Fruit fly (Drosophila melanogaster) whole organism, wandering third instar larva: ENCODE data around the gene CG1979.

Experiments
- Abd-B ChIP-seq: fragments of >200 bp; optimal IDR thresholded peaks from 2 replicates; lab custom pipeline; 2017; ENCODE audit warnings: missing biosample characterization, missing genetic modification characterization
- CG32264 ChIP-seq: fragments of 200-800 bp; sonication (Bioruptor generic); optimal IDR thresholded peaks from 2 replicates; lab custom pipeline; 2016; ENCODE audit warnings: missing biosample characterization, missing genetic modification characterization
- CG9705 ChIP-seq: fragments of 200-800 bp; sonication (Bioruptor generic); optimal IDR thresholded peaks from 2 replicates; lab custom pipeline; 2018; ENCODE audit warnings: missing biosample characterization, mild to moderate bottlenecking, missing genetic modification characterization
- CrebA ChIP-seq: fragments of 200-800 bp; sonication (Bioruptor generic); optimal IDR thresholded peaks from 2 replicates; lab custom pipeline; 2016; ENCODE audit warnings: missing biosample characterization, mild to moderate bottlenecking, missing genetic modification characterization, borderline replicate concordance
- Dfd ChIP-seq: fragments of >200 bp; optimal IDR thresholded peaks from 2 replicates; lab custom pipeline; 2017; ENCODE audit warnings: missing biosample characterization, missing genetic modification characterization
- Dif ChIP-seq: fragments of 200-275, 200-300 bp; sonication (Bioruptor generic); optimal IDR thresholded peaks from 2 replicates; lab custom pipeline; 2018; ENCODE audit warnings: missing biosample characterization, missing genetic modification characterization; ENCODE audit not compliant: partially characterized antibody
- GATAd ChIP-seq: sonication (Bioruptor generic); optimal IDR thresholded peaks from 2 replicates; lab custom pipeline; 2016; ENCODE audit warnings: missing biosample characterization, missing genetic modification characterization
- HLH106 ChIP-seq: fragments of 200-800 bp; optimal IDR thresholded peaks from 3 replicates; lab custom pipeline; 2019; ENCODE audit warnings: missing biosample characterization, mild to moderate bottlenecking, missing genetic modification characterization, moderate library complexity
- Hnf4 ChIP-seq: fragments of 200-800 bp; sonication (Bioruptor generic); optimal IDR thresholded peaks from 2 replicates; lab custom pipeline; 2016; ENCODE audit warnings: missing biosample characterization, mild to moderate bottlenecking, missing genetic modification characterization
- Hr78 ChIP-seq: fragments of >200 bp; optimal IDR thresholded peaks from 2 replicates; lab custom pipeline; 2017; ENCODE audit warnings: missing biosample characterization, missing genetic modification characterization
- Hr83 ChIP-seq: fragments of 200-300 bp; sonication (Bioruptor generic); optimal IDR thresholded peaks from 2 replicates; lab custom pipeline; 2016; ENCODE audit warnings: missing biosample characterization, mild to moderate bottlenecking, missing genetic modification characterization, moderate library complexity; ENCODE audit not compliant: poor library complexity, severe bottlenecking
- Jra ChIP-seq: sonication (Bioruptor generic); optimal IDR thresholded peaks from 2 replicates; lab custom pipeline; 2016; ENCODE audit warnings: missing biosample characterization, missing genetic modification characterization
- Mio ChIP-seq: sonication (Bioruptor generic); optimal IDR thresholded peaks from 2 replicates; lab custom pipeline; 2016; ENCODE audit warnings: missing biosample characterization, missing genetic modification characterization
- Myc ChIP-seq: fragments of >200 bp; optimal IDR thresholded peaks from 2 replicates; lab custom pipeline; 2017
- N ChIP-seq: fragments of >200 bp; optimal IDR thresholded peaks from 2 replicates; lab custom pipeline; 2018; ENCODE audit warnings: missing biosample characterization, missing external identifiers, missing genetic modification characterization
- OdsH ChIP-seq: fragments of 200-800 bp; sonication (Bioruptor generic); optimal IDR thresholded peaks from 2 replicates; lab custom pipeline; 2016; ENCODE audit warnings: missing biosample characterization, mild to moderate bottlenecking, missing genetic modification characterization
- Rel ChIP-seq, 2 experiments: fragments of 200-800 bp; sonication (Bioruptor generic) in 1 of 2; optimal IDR thresholded peaks; 2 replicates in 1 of 2; 3 replicates in 1 of 2; lab custom pipeline; 2016 to 2019; ENCODE audit warnings: mild to moderate bottlenecking in 2 of 2, missing biosample characterization in 2 of 2, missing genetic modification characterization in 2 of 2, moderate library complexity in 1 of 2
- Sp1 ChIP-seq: fragments of 200-800 bp; sonication (Bioruptor generic); optimal IDR thresholded peaks from 3 replicates; lab custom pipeline; 2019; ENCODE audit warnings: missing biosample characterization, mild to moderate bottlenecking, missing genetic modification characterization, moderate library complexity
- Vsx2 ChIP-seq: fragments of 200-300, 225-300 bp; sonication (Bioruptor generic); optimal IDR thresholded peaks from 2 replicates; lab custom pipeline; 2018; ENCODE audit warnings: missing biosample characterization, missing genetic modification characterization; ENCODE audit not compliant: partially characterized antibody
- br ChIP-seq: fragments of 200-800 bp; sonication (Bioruptor generic); optimal IDR thresholded peaks from 2 replicates; lab custom pipeline; 2016; ENCODE audit warnings: missing biosample characterization, missing genetic modification characterization
- brk ChIP-seq: fragments of 200-800 bp; sonication (Bioruptor generic); optimal IDR thresholded peaks from 2 replicates; lab custom pipeline; 2016; ENCODE audit warnings: missing biosample characterization, mild to moderate bottlenecking, missing genetic modification characterization
- dl ChIP-seq, 2 experiments: fragments of 175-275, 200-275 bp in 1 of 2; fragments of 200-275 bp in 1 of 2; sonication (Bioruptor generic); optimal IDR thresholded peaks; lab custom pipeline; 2018; ENCODE audit warnings: mild to moderate bottlenecking in 2 of 2, missing biosample characterization in 2 of 2, missing genetic modification characterization in 2 of 2, moderate library complexity in 2 of 2; ENCODE audit not compliant: partially characterized antibody in 2 of 2, insufficient read depth in 1 of 2
- dmrt93B ChIP-seq: fragments of 200-800 bp; sonication (Bioruptor generic); optimal IDR thresholded peaks from 2 replicates; lab custom pipeline; 2018; ENCODE audit warnings: missing biosample characterization, mild to moderate bottlenecking, missing genetic modification characterization
- dsf ChIP-seq: sonication (Bioruptor generic); optimal IDR thresholded peaks from 2 replicates; lab custom pipeline; 2016; ENCODE audit warnings: missing biosample characterization, missing genetic modification characterization, borderline replicate concordance
- ey ChIP-seq: fragments of 200-800 bp; sonication (Bioruptor generic); optimal IDR thresholded peaks from 2 replicates; lab custom pipeline; 2016; ENCODE audit warnings: missing biosample characterization, missing genetic modification characterization
- foxo ChIP-seq, 2 experiments: fragments of 200-800 bp; sonication (Bioruptor generic); optimal IDR thresholded peaks; 2 replicates in 1 of 2; 3 replicates in 1 of 2; lab custom pipeline; 2016 to 2017; ENCODE audit warnings: missing biosample characterization in 2 of 2, missing genetic modification characterization in 2 of 2
- fru ChIP-seq: fragments of 200-800 bp; sonication (Bioruptor generic); optimal IDR thresholded peaks from 3 replicates; lab custom pipeline; 2016; ENCODE audit warnings: missing biosample characterization, mild to moderate bottlenecking, missing genetic modification characterization
- h ChIP-seq: fragments of 200-800 bp; sonication (Bioruptor generic); optimal IDR thresholded peaks from 3 replicates; lab custom pipeline; 2016; ENCODE audit warnings: missing biosample characterization, mild to moderate bottlenecking, missing genetic modification characterization
- jim ChIP-seq: fragments of 175-275, 200-325 bp; sonication (Bioruptor generic); optimal IDR thresholded peaks from 2 replicates; lab custom pipeline; 2016; ENCODE audit warnings: missing biosample characterization, mild to moderate bottlenecking, missing genetic modification characterization
- lola ChIP-seq: fragments of >200 bp; optimal IDR thresholded peaks from 2 replicates; lab custom pipeline; 2017; ENCODE audit warnings: missing biosample characterization, missing genetic modification characterization
- pan ChIP-seq: fragments of >200 bp; optimal IDR thresholded peaks from 2 replicates; lab custom pipeline; 2017
- psq ChIP-seq: fragments of 200-800 bp; sonication (Bioruptor generic); optimal IDR thresholded peaks from 3 replicates; lab custom pipeline; 2017; ENCODE audit warnings: missing biosample characterization, mild to moderate bottlenecking, missing genetic modification characterization, moderate library complexity
- rgr ChIP-seq: fragments of 200-800 bp; sonication (Bioruptor generic); optimal IDR thresholded peaks from 3 replicates; lab custom pipeline; 2016; ENCODE audit warnings: missing biosample characterization, mild to moderate bottlenecking, missing genetic modification characterization
- sage ChIP-seq: fragments of 200-800 bp; sonication (Bioruptor generic); optimal IDR thresholded peaks from 2 replicates; lab custom pipeline; 2016; ENCODE audit warnings: missing biosample characterization, mild to moderate bottlenecking, missing genetic modification characterization
- sv ChIP-seq: fragments of 200-800 bp; sonication (Bioruptor generic); optimal IDR thresholded peaks from 3 replicates; lab custom pipeline; 2016; ENCODE audit warnings: missing biosample characterization, missing genetic modification characterization
- tai ChIP-seq: sonication (Bioruptor generic); optimal IDR thresholded peaks from 2 replicates; lab custom pipeline; 2016; ENCODE audit warnings: missing biosample characterization, missing genetic modification characterization
- usp ChIP-seq: fragments of >200 bp; optimal IDR thresholded peaks from 2 replicates; lab custom pipeline; 2017; ENCODE audit warnings: missing biosample characterization, missing genetic modification characterization
- woc ChIP-seq: sonication (Bioruptor generic); optimal IDR thresholded peaks from 2 replicates; lab custom pipeline; 2016; ENCODE audit warnings: missing biosample characterization, mild to moderate bottlenecking, missing genetic modification characterization

Gene CG1979

dm6 chr3R:7054286-7054685 is at the start of gene CG1979:
CG1979 (plus strand) TSS chr3R:7054586.
- TF ChIP-seq jim (GFP tag; lab: Kevin White, UChicago) (no peak), h (no peak), GATAd (no peak), foxo (GFP tag; optimal IDR thresholded peaks at IDR 0.05; lab: Kevin White, UChicago) (no peak), N (no peak), Abd-B (GFP tag; lab: Kevin White, UChicago) (no peak), pan (no peak), lola (GFP tag; lab: Kevin White, UChicago) (no peak), usp (GFP tag; lab: Kevin White, UChicago) (no peak), sv (no peak), sage (GFP tag; lab: Kevin White, UChicago) (no peak), CG32264 (no peak), rgr (GFP tag; lab: Kevin White, UChicago) (no peak), brk (no peak), Mio (no peak), Sp1 (GFP tag; lab: Kevin White, UChicago) (no peak)

DNA sequence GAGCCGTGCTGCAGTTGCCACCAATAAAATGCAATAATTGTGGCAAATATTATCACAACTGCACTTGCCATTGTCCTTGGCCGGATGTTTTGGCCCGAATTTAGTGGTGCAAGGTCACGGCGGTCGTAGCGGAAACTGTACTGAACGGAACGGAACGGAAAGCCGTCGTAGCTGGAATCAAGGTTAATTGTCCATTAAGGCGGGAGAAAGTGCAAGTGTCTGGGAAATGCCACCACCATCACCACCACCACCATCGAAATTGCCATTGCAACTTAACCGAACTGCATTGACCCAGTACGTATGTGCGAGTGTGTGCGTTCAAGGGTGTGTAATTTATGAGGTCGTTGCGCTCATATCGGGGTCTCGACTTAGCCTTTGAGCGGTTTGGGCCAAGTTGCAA is 47.5 kb upstream of the CG1979 start:
- TF ChIP-seq N (no peak), Hr83 (no peak), h (no peak), usp (GFP tag; lab: Kevin White, UChicago) (no peak), CG32264 (no peak), lola (GFP tag; lab: Kevin White, UChicago) (no peak), Hr78 (GFP tag; lab: Kevin White, UChicago) (no peak), dsf (GFP tag; lab: Kevin White, UChicago) (no peak), Vsx2 (GFP tag; lab: Kevin White, UChicago) (no peak), Dfd (no peak), woc (no peak), Sp1 (GFP tag; lab: Kevin White, UChicago) (no peak), brk (no peak), Hnf4 (GFP tag; lab: Kevin White, UChicago) (no peak), Dif (no peak), dl (GFP tag; optimal IDR thresholded peaks at IDR 0.05; lab: Kevin White, UChicago; ENCODE audit: insufficient read depth in 1 of 2, partially characterized antibody in 2 of 2) (no peak), psq (no peak), br (GFP tag; lab: Kevin White, UChicago) (no peak), pan (no peak)

DNA sequence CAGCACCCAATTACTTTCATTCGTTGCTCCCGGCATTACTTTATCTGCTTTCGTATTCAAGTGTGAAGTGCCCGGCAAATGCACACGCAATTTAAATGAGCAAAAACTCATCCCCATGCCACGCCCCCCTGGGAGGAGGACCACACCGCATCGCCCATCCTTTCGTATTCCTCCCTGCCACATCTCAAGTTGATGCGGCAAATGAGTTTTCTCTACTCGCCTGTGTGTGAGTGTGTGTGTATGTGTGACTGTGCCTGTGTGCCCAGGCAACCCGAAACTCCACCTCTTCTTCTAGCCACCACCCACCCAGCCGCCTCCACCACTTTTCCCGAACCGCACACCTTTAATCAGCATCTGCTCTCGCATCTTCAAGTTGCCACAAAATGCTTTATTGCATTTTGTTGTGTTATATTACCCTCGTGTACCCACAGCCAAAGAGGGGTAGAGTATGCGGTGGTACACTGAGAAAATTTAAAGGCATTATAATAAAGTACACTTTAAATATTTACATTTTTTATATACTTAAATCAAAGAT is 43.3 kb upstream of the CG1979 start:
- TF ChIP-seq lola (GFP tag; lab: Kevin White, UChicago), result no peak
- no peak for TF ChIP-seq Jra (GFP tag; lab: Kevin White, UChicago)
- no peak for TF ChIP-seq h
- TF ChIP-seq Hr78 (GFP tag; lab: Kevin White, UChicago), result no peak
- TF ChIP-seq ey (GFP tag; lab: Kevin White, UChicago), result no peak
- no peak for TF ChIP-seq Vsx2 (GFP tag; lab: Kevin White, UChicago)
- no peak for TF ChIP-seq brk
- no peak for TF ChIP-seq br (GFP tag; lab: Kevin White, UChicago)
- no peak for TF ChIP-seq sage (GFP tag; lab: Kevin White, UChicago)
- no peak for TF ChIP-seq Abd-B (GFP tag; lab: Kevin White, UChicago)
- no peak for TF ChIP-seq usp (GFP tag; lab: Kevin White, UChicago)
- TF ChIP-seq jim (GFP tag; lab: Kevin White, UChicago), result no peak
- no peak for TF ChIP-seq Hnf4 (GFP tag; lab: Kevin White, UChicago)
- TF ChIP-seq psq, result no peak
- TF ChIP-seq sv, result no peak
- TF ChIP-seq, all 38 proteins: peak for 0

dm6 chr3R:7024574-7024973 is 29.8 kb upstream of the CG1979 start:
- TF ChIP-seq rgr (GFP tag; lab: Kevin White, UChicago), result peak; percentile 79
- TF ChIP-seq sv, result no peak
- TF ChIP-seq brk, result peak; percentile 44
- no peak for TF ChIP-seq usp (GFP tag; lab: Kevin White, UChicago)
- TF ChIP-seq Mio, result no peak
- no peak for TF ChIP-seq pan
- no peak for TF ChIP-seq GATAd
- no peak for TF ChIP-seq Dfd
- TF ChIP-seq foxo (GFP tag; optimal IDR thresholded peaks at IDR 0.05; lab: Kevin White, UChicago), result peak in 1 of 2 experiments; percentile 73
- no peak for TF ChIP-seq N
- TF ChIP-seq CG9705 (GFP tag; lab: Kevin White, UChicago), result peak; percentile 13
- TF ChIP-seq Jra (GFP tag; lab: Kevin White, UChicago), result peak; percentile 49
- TF ChIP-seq fru (GFP tag; lab: Kevin White, UChicago), result peak; percentile 79
- TF ChIP-seq dl (GFP tag; optimal IDR thresholded peaks at IDR 0.05; lab: Kevin White, UChicago; ENCODE audit: insufficient read depth in 1 of 2, partially characterized antibody in 2 of 2), result no peak
- TF ChIP-seq OdsH (GFP tag; lab: Kevin White, UChicago), result peak; percentile 78
- peak; percentile 50 for TF ChIP-seq psq
- TF ChIP-seq Myc (lab: Kevin White, UChicago), result no peak
- TF ChIP-seq tai (GFP tag; lab: Kevin White, UChicago), result peak; percentile 2
- TF ChIP-seq Hr83, result no peak
- peak; percentile 83 for TF ChIP-seq br (GFP tag; lab: Kevin White, UChicago)
- TF ChIP-seq h, result peak; percentile 79
- no peak for TF ChIP-seq Hr78 (GFP tag; lab: Kevin White, UChicago)
- peak; percentile 84 for TF ChIP-seq ey (GFP tag; lab: Kevin White, UChicago)
- TF ChIP-seq HLH106, result peak; percentile 46
- TF ChIP-seq Hnf4 (GFP tag; lab: Kevin White, UChicago), result peak; percentile 81
- no peak for TF ChIP-seq Rel (GFP tag; optimal IDR thresholded peaks at IDR 0.05; lab: Kevin White, UChicago)
- no peak for TF ChIP-seq Rel (tag; optimal IDR thresholded peaks at IDR 0.05; lab: Kevin White, UChicago)
- peak; percentile 71 for TF ChIP-seq woc
- peak; percentile 16 for TF ChIP-seq CrebA (GFP tag; lab: Kevin White, UChicago)
- peak; percentile 12 for TF ChIP-seq dmrt93B (GFP tag; lab: Kevin White, UChicago)
- peak; percentile 79 for TF ChIP-seq Sp1 (GFP tag; lab: Kevin White, UChicago)
- no peak for TF ChIP-seq Vsx2 (GFP tag; lab: Kevin White, UChicago)
- TF ChIP-seq dsf (GFP tag; lab: Kevin White, UChicago), result peak; percentile 2
